Fruit fly (Drosophila melanogaster) whole organism, adult: ENCODE data around the gene CG5687.

Experiments
- CG11617 ChIP-seq: fragments of 200-800 bp; sonication (Bioruptor generic); optimal IDR thresholded peaks from 2 replicates; lab custom pipeline; 2017; ENCODE audit warnings: mild to moderate bottlenecking, missing biosample characterization, missing genetic modification reagents, missing genetic modification characterization
- CG12768 ChIP-seq: fragments of 200-800 bp; sonication (Bioruptor generic); optimal IDR thresholded peaks from 2 replicates; lab custom pipeline; 2017; ENCODE audit warnings: missing biosample characterization, missing genetic modification characterization, mild to moderate bottlenecking, moderate library complexity, missing genetic modification reagents
- CG14711 ChIP-seq: fragments of 200-800 bp; sonication (Bioruptor generic); optimal IDR thresholded peaks from 2 replicates; lab custom pipeline; 2018; ENCODE audit warnings: missing biosample characterization, mild to moderate bottlenecking, missing genetic modification characterization, moderate library complexity
- CG1620 ChIP-seq: fragments of 200-800 bp; sonication (Bioruptor generic); optimal IDR thresholded peaks from 2 replicates; lab custom pipeline; 2016; ENCODE audit warnings: missing biosample characterization, missing genetic modification characterization
- CG33017 ChIP-seq: fragments of 200-800 bp; sonication (Bioruptor generic); optimal IDR thresholded peaks from 2 replicates; lab custom pipeline; 2018; ENCODE audit warnings: missing biosample characterization, mild to moderate bottlenecking, missing genetic modification characterization, moderate library complexity
- CG5204 ChIP-seq: fragments of 200-800 bp; sonication (Bioruptor generic); optimal IDR thresholded peaks from 2 replicates; lab custom pipeline; 2016; ENCODE audit warnings: missing biosample characterization, missing genetic modification characterization
- CG7045 ChIP-seq: fragments of 200-800 bp; sonication (Bioruptor generic); optimal IDR thresholded peaks from 2 replicates; lab custom pipeline; 2017; ENCODE audit warnings: missing biosample characterization, mild to moderate bottlenecking, missing genetic modification characterization
- CG7101 ChIP-seq: fragments of 200-800 bp; sonication (Bioruptor generic); optimal IDR thresholded peaks from 2 replicates; lab custom pipeline; 2018; ENCODE audit warnings: missing biosample characterization, mild to moderate bottlenecking, missing genetic modification characterization, moderate library complexity
- Clk ChIP-seq: fragments of 200-800 bp; sonication (Bioruptor generic); optimal IDR thresholded peaks from 2 replicates; lab custom pipeline; 2017; ENCODE audit warnings: missing biosample characterization, missing genetic modification characterization
- Crg-1 ChIP-seq: fragments of 200-800 bp; sonication (Bioruptor generic); optimal IDR thresholded peaks from 2 replicates; lab custom pipeline; 2016; ENCODE audit warnings: missing biosample characterization, missing genetic modification characterization
- Hr96 ChIP-seq: fragments of 200-800 bp; sonication (Bioruptor generic); optimal IDR thresholded peaks from 2 replicates; lab custom pipeline; 2016; ENCODE audit warnings: missing biosample characterization, missing genetic modification characterization
- Mnt ChIP-seq: fragments of 200-800 bp; sonication (Bioruptor generic); optimal IDR thresholded peaks from 2 replicates; lab custom pipeline; 2016; ENCODE audit warnings: missing biosample characterization, mild to moderate bottlenecking, missing genetic modification characterization
- bab1 ChIP-seq: fragments of 200-800 bp; sonication (Bioruptor generic); optimal IDR thresholded peaks from 3 replicates; lab custom pipeline; 2019; ENCODE audit warnings: missing biosample characterization, mild to moderate bottlenecking, missing genetic modification characterization, moderate library complexity
- cic ChIP-seq: fragments of 200-800 bp; sonication (Bioruptor generic); optimal IDR thresholded peaks from 2 replicates; lab custom pipeline; 2017; ENCODE audit warnings: missing biosample characterization, mild to moderate bottlenecking, missing genetic modification characterization, moderate library complexity
- cnc ChIP-seq, 2 experiments: fragments of >200 bp; optimal IDR thresholded peaks; 2 replicates each; lab custom pipeline; 2017
- kay ChIP-seq: fragments of 200-800 bp; sonication (Bioruptor generic); peaks from one replicate; lab custom pipeline; 2016; ENCODE audit warnings: missing biosample characterization, missing genetic modification characterization, borderline replicate concordance
- ovo ChIP-seq: fragments of 200-800 bp; sonication (Bioruptor generic); optimal IDR thresholded peaks from 2 replicates; lab custom pipeline; 2016; ENCODE audit warnings: missing biosample characterization, missing genetic modification characterization
- pad ChIP-seq: fragments of 200-800 bp; sonication (Bioruptor generic); optimal IDR thresholded peaks from 3 replicates; lab custom pipeline; 2017; ENCODE audit warnings: missing biosample characterization, missing genetic modification characterization, mild to moderate bottlenecking, moderate library complexity, missing genetic modification reagents
- tj ChIP-seq: fragments of 200-800 bp; sonication (Bioruptor generic); optimal IDR thresholded peaks from 3 replicates; lab custom pipeline; 2017; ENCODE audit warnings: missing biosample characterization, mild to moderate bottlenecking, missing genetic modification characterization, moderate library complexity
- toe ChIP-seq: fragments of 200-800 bp; sonication (Bioruptor generic); optimal IDR thresholded peaks from 2 replicates; lab custom pipeline; 2016; ENCODE audit warnings: missing biosample characterization, missing genetic modification characterization

The CG5687 gene

DNA sequence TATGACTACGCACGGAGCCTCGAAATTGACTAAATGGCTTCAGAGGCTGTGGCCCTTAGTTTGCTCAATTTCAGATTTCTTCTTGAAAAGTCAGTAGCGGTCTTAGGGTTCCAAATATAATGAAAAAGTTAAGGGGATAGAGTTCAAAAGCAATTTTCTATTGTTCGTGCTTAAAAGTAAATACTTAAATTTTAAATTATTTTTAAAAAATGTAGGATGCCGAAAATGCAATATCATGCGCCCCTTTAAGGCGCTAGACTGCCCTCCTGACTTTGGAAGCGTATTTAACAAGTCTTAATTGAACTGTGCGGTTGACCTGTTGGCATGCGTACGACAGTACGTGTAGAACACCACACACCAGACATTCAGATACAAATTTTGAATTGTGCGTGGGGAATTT lies 24.2 kb downstream of the CG5687 start:
- TF ChIP-seq CG5204 (GFP tag; lab: Kevin White, UChicago) (no peak), kay (GFP tag; lab: Kevin White, UChicago) (no peak), CG1620 (GFP tag; lab: Kevin White, UChicago) (no peak), toe (GFP tag; lab: Kevin White, UChicago) (no peak), CG7101 (tag; lab: Kevin White, UChicago) (no peak), tj (GFP tag; lab: Kevin White, UChicago) (no peak), cic (GFP tag; lab: Kevin White, UChicago) (no peak), Crg-1 (GFP tag; lab: Kevin White, UChicago) (no peak)

DNA sequence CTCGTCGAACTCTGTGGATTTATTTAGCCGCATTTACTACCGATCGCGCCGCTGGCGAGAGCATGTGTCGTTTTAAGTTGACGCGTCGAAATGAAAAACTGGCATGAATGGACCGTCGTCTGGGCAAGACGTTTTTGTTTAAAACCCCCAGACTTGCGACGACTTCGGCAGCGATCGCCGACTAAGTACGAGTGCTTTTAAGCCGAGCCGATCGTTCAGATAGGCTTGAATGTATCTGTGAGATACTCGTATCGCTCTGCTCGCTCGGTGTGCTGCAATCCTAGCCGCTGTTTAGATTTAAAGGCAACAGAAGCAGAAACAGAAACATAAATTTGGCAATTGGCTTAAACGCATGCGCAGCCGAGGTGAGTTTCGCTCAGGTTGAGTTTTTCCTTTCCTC lies 28.8 kb downstream of the CG5687 start, which contains the start of gene dsb:
Gene dsb, minus strand, starts transcription at position 91 of the 400 bp plus-strand sequence.
- no peak for TF ChIP-seq toe (GFP tag; lab: Kevin White, UChicago)
- no peak for TF ChIP-seq CG33017 (tag; lab: Kevin White, UChicago)
- no peak for TF ChIP-seq Crg-1 (GFP tag; lab: Kevin White, UChicago)
- TF ChIP-seq CG1620 (GFP tag; lab: Kevin White, UChicago), result no peak
- no peak for TF ChIP-seq CG12768 (GFP tag; lab: Kevin White, UChicago)
- TF ChIP-seq CG11617 (GFP tag; lab: Kevin White, UChicago), result no peak
- TF ChIP-seq pad (GFP tag; lab: Kevin White, UChicago), result no peak
- no peak for TF ChIP-seq kay (GFP tag; lab: Kevin White, UChicago)
- no peak for TF ChIP-seq CG14711 (tag; lab: Kevin White, UChicago)
- TF ChIP-seq cnc (optimal IDR thresholded peaks at IDR 0.05; lab: Kevin White, UChicago), result no peak
- no peak for TF ChIP-seq Hr96
- TF ChIP-seq bab1 (GFP tag; lab: Kevin White, UChicago), result no peak
- no peak for TF ChIP-seq Clk (GFP tag; lab: Kevin White, UChicago)

DNA sequence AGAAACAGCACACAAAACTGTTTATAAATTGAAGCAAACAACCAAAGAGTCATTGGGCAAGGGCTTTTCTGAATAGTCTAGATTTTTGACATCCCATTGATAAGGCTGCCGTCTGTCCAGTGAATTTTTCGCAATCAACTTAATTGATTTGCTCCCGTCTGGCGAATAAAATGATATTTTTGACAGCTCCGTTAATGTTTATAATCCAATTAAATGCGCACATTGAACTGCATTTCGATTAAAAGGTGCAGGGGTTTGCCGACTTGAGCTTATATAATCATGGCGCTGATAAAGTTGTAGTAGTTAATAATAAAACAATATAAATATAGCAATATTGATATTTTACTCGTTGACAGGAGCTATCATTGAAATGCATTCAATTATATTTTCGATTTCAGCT lies 29.9 kb downstream of the CG5687 start:
- TF ChIP-seq CG1620 (GFP tag; lab: Kevin White, UChicago), result no peak
- no peak for TF ChIP-seq ovo
- TF ChIP-seq CG11617 (GFP tag; lab: Kevin White, UChicago), result no peak
- TF ChIP-seq cnc (optimal IDR thresholded peaks at IDR 0.05; lab: Kevin White, UChicago), result no peak
- no peak for TF ChIP-seq CG7045 (GFP tag; lab: Kevin White, UChicago)
- no peak for TF ChIP-seq toe (GFP tag; lab: Kevin White, UChicago)
- TF ChIP-seq CG14711 (tag; lab: Kevin White, UChicago), result no peak
- TF ChIP-seq Crg-1 (GFP tag; lab: Kevin White, UChicago), result no peak
- no peak for TF ChIP-seq cic (GFP tag; lab: Kevin White, UChicago)
- TF ChIP-seq Hr96, result no peak
- no peak for TF ChIP-seq Clk (GFP tag; lab: Kevin White, UChicago)
- no peak for TF ChIP-seq CG7101 (tag; lab: Kevin White, UChicago)
- TF ChIP-seq Mnt, result no peak

DNA sequence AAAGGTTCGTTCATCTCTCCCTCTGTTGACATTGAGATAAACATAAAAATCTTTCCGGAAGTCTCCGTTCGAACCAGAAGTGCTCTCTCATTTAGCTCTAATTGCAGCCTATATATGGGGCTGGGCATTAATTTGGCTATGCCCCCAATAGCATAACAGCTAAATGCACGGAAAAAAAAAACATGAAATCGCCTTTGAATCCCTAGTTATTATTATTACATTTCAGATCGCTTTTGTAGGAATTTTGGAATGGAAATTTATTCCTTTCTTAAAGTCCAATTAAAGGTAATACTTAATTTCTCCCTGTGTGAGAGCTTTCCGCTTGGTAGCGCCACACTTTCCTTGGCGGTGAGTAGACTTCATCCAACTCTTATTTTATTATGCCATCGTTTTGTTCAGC lies 32.7 kb downstream of the CG5687 start:
- TF ChIP-seq CG5204 (GFP tag; lab: Kevin White, UChicago), result no peak
- no peak for TF ChIP-seq toe (GFP tag; lab: Kevin White, UChicago)
- TF ChIP-seq CG14711 (tag; lab: Kevin White, UChicago), result no peak
- no peak for TF ChIP-seq Hr96
- TF ChIP-seq bab1 (GFP tag; lab: Kevin White, UChicago), result no peak
- TF ChIP-seq Mnt, result no peak

DNA sequence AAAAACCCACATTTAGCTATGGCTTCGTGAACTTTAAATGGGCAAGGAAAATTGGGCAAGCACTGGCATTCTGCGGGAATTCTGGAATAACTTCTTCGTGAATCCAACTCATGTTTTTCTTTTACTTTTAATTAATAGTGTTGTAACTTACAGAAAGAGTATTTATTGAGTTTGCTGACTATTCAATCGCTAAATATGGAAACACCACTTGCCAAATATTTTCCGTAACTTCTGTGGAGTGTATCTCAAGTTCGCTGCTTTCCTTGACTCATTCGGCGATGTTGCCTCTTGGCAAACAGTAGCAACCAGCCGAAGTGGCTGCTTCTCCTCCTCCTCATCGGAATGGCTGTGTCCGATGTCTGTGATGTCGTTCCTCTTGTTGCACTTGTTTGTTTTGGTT lies 33.6 kb downstream of the CG5687 start:
- TF ChIP-seq Mnt (no peak), Crg-1 (GFP tag; lab: Kevin White, UChicago) (no peak), CG11617 (GFP tag; lab: Kevin White, UChicago) (no peak), CG33017 (tag; lab: Kevin White, UChicago) (no peak), ovo (no peak), CG5204 (GFP tag; lab: Kevin White, UChicago) (no peak), Hr96 (no peak), pad (GFP tag; lab: Kevin White, UChicago) (no peak), CG7045 (GFP tag; lab: Kevin White, UChicago) (no peak), cnc (optimal IDR thresholded peaks at IDR 0.05; lab: Kevin White, UChicago) (no peak), CG7101 (tag; lab: Kevin White, UChicago) (no peak), CG14711 (tag; lab: Kevin White, UChicago) (no peak), bab1 (GFP tag; lab: Kevin White, UChicago) (no peak)

DNA sequence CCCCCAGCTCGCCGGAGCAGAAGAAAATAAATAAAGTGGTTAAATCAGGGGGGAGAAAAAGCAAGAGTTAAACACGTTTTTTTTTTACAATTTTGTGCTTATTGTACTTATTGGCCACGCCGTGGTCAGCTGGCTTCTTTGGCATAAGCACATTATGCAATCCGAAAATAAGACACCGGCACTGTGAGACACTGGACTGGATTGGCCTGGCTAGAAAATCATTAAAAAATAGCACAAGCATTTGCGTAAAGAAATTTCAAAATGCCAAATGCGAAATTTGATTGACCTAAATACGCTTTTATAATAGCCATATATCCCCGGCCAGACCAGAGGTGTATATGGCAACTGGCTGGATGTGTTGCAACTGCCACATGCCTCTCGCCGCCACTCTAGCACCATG lies 34.5 kb downstream of the CG5687 start:
- TF ChIP-seq bab1 (GFP tag; lab: Kevin White, UChicago), result no peak
- TF ChIP-seq Hr96, result no peak
- no peak for TF ChIP-seq Clk (GFP tag; lab: Kevin White, UChicago)
- TF ChIP-seq CG33017 (tag; lab: Kevin White, UChicago), result no peak
- no peak for TF ChIP-seq toe (GFP tag; lab: Kevin White, UChicago)
- TF ChIP-seq Mnt, result no peak
- TF ChIP-seq CG7045 (GFP tag; lab: Kevin White, UChicago), result no peak
- no peak for TF ChIP-seq CG14711 (tag; lab: Kevin White, UChicago)
- no peak for TF ChIP-seq CG12768 (GFP tag; lab: Kevin White, UChicago)
- TF ChIP-seq pad (GFP tag; lab: Kevin White, UChicago), result no peak
- TF ChIP-seq tj (GFP tag; lab: Kevin White, UChicago), result no peak
- TF ChIP-seq CG7101 (tag; lab: Kevin White, UChicago), result no peak
- TF ChIP-seq ovo, result no peak
- TF ChIP-seq CG5204 (GFP tag; lab: Kevin White, UChicago), result no peak
- TF ChIP-seq Crg-1 (GFP tag; lab: Kevin White, UChicago), result no peak
- no peak for TF ChIP-seq cnc (optimal IDR thresholded peaks at IDR 0.05; lab: Kevin White, UChicago)
